Worm (Caenorhabditis elegans) whole organism, L3 larva: ENCODE measurements around the gene sprr-1.

Experiments used
- R02D3.7 ChIP-seq: fragments of 150-350 bp; optimal IDR thresholded peaks from 2 replicates; lab custom pipeline; 2014; ENCODE audit warnings: missing biosample characterization, missing genetic modification characterization
- ZK546.5 ChIP-seq: sonication (generic microtip); optimal IDR thresholded peaks from 2 replicates; lab custom pipeline; 2017; ENCODE audit warnings: missing biosample characterization, missing genetic modification characterization
- aly-2 ChIP-seq: fragments of 150-350 bp; optimal IDR thresholded peaks from 2 replicates; lab custom pipeline; 2014; ENCODE audit warnings: missing biosample characterization, missing genetic modification characterization
- ama-1 ChIP-seq: fragments of 150-350 bp; optimal IDR thresholded peaks from 2 replicates; lab custom pipeline; 2018
- ceh-28 ChIP-seq: fragments of 150-350 bp; optimal IDR thresholded peaks from 2 replicates; lab custom pipeline; 2014; ENCODE audit warnings: missing biosample characterization, missing genetic modification reagents, missing genetic modification characterization
- ceh-82 ChIP-seq: fragments of 150-350 bp; optimal IDR thresholded peaks from 2 replicates; lab custom pipeline; 2014; ENCODE audit warnings: missing biosample characterization, missing genetic modification characterization
- ceh-9 ChIP-seq: sonication (generic microtip); optimal IDR thresholded peaks from 2 replicates; lab custom pipeline; 2018; ENCODE audit warnings: missing biosample characterization, missing genetic modification characterization
- egl-27 ChIP-seq: sonication (generic microtip); optimal IDR thresholded peaks from 4 replicates; lab custom pipeline; 2017; ENCODE audit warnings: missing biosample characterization, missing genetic modification reagents, missing genetic modification characterization
- elt-1 ChIP-seq: fragments of 150-350 bp; optimal IDR thresholded peaks from 2 replicates; lab custom pipeline; 2014; ENCODE audit warnings: missing biosample characterization, missing genetic modification characterization
- elt-2 ChIP-seq: sonication (generic microtip); optimal IDR thresholded peaks from 2 replicates; lab custom pipeline; 2016; ENCODE audit warnings: missing genetic modification reagents, mild to moderate bottlenecking, missing genetic modification characterization, missing compliant biosample characterization
- eor-1 ChIP-seq, 2 experiments: fragments of 150-350 bp; optimal IDR thresholded peaks; 2 replicates each; lab custom pipeline; 2014 to 2018; ENCODE audit warnings: missing biosample characterization in 2 of 2, missing genetic modification characterization in 2 of 2
- fkh-10 ChIP-seq: sonication (generic microtip); optimal IDR thresholded peaks from 2 replicates; lab custom pipeline; 2017; ENCODE audit warnings: missing biosample characterization, missing genetic modification reagents, missing genetic modification characterization
- fkh-2 ChIP-seq: fragments of 150-350 bp; optimal IDR thresholded peaks from 2 replicates; lab custom pipeline; 2014; ENCODE audit warnings: missing biosample characterization, missing genetic modification reagents, missing genetic modification characterization
- hmg-11 ChIP-seq: sonication (generic microtip); optimal IDR thresholded peaks from 2 replicates; lab custom pipeline; 2016; ENCODE audit warnings: missing genetic modification characterization, missing compliant biosample characterization
- lin-15B ChIP-seq: fragments of 150-350 bp; optimal IDR thresholded peaks from 2 replicates; lab custom pipeline; 2014; ENCODE audit warnings: missing biosample characterization, missing genetic modification characterization
- lin-39 ChIP-seq: fragments of 150-350 bp; optimal IDR thresholded peaks from 2 replicates; lab custom pipeline; 2018; ENCODE audit warnings: missing biosample characterization, missing genetic modification reagents, missing genetic modification characterization
- lsy-12 ChIP-seq: sonication (generic microtip); optimal IDR thresholded peaks from 2 replicates; lab custom pipeline; 2016; ENCODE audit warnings: mild to moderate bottlenecking, missing genetic modification characterization, missing compliant biosample characterization
- mml-1 ChIP-seq: fragments of 150-350 bp; sonication (generic microtip); optimal IDR thresholded peaks from 3 replicates; lab custom pipeline; 2014; ENCODE audit warnings: missing biosample characterization, missing genetic modification characterization
- nfya-1 ChIP-seq: sonication (generic microtip); optimal IDR thresholded peaks from 2 replicates; lab custom pipeline; 2017; ENCODE audit warnings: missing genetic modification characterization, mild to moderate bottlenecking, missing compliant biosample characterization, antibody characterized with exemption, moderate library complexity; ENCODE audit not compliant: insufficient read depth
- nhr-11 ChIP-seq: fragments of 150-350 bp; optimal IDR thresholded peaks from 2 replicates; lab custom pipeline; 2014; ENCODE audit warnings: missing biosample characterization, missing genetic modification characterization
- nhr-12 ChIP-seq: fragments of 150-350 bp; optimal IDR thresholded peaks from 2 replicates; lab custom pipeline; 2014; ENCODE audit warnings: missing biosample characterization, missing genetic modification characterization
- nhr-23 ChIP-seq: fragments of 150-350 bp; optimal IDR thresholded peaks from 2 replicates; lab custom pipeline; 2014; ENCODE audit warnings: missing biosample characterization, missing genetic modification reagents, missing genetic modification characterization
- nhr-237 ChIP-seq: fragments of 150-350 bp; optimal IDR thresholded peaks from 2 replicates; lab custom pipeline; 2014; ENCODE audit warnings: missing biosample characterization, missing genetic modification characterization
- nhr-25 ChIP-seq: sonication (generic microtip); optimal IDR thresholded peaks from 2 replicates; lab custom pipeline; 2017; ENCODE audit warnings: missing biosample characterization, missing genetic modification characterization
- nhr-28 ChIP-seq: fragments of 150-350 bp; optimal IDR thresholded peaks from 2 replicates; lab custom pipeline; 2014; ENCODE audit warnings: missing biosample characterization, missing genetic modification characterization
- nhr-43 ChIP-seq: sonication (generic microtip); optimal IDR thresholded peaks from 2 replicates; lab custom pipeline; 2016; ENCODE audit warnings: mild to moderate bottlenecking, missing genetic modification characterization, missing compliant biosample characterization; ENCODE audit not compliant: poor library complexity, severe bottlenecking
- nhr-67 ChIP-seq: fragments of 150-350 bp; optimal IDR thresholded peaks from 2 replicates; lab custom pipeline; 2014; ENCODE audit warnings: missing biosample characterization, missing genetic modification characterization
- nhr-77 ChIP-seq: fragments of 150-350 bp; optimal IDR thresholded peaks from 2 replicates; lab custom pipeline; 2014; ENCODE audit warnings: missing biosample characterization, missing genetic modification characterization
- pha-4 ChIP-seq: fragments of 150-350 bp; optimal IDR thresholded peaks from 2 replicates; lab custom pipeline; 2014; ENCODE audit warnings: missing biosample characterization, missing genetic modification reagents, missing genetic modification characterization
- sea-2 ChIP-seq: fragments of 150-350 bp; sonication (generic microtip); optimal IDR thresholded peaks from 4 replicates; lab custom pipeline; 2014; ENCODE audit warnings: missing biosample characterization, missing genetic modification reagents, missing genetic modification characterization
- snpc-4 ChIP-seq: fragments of 150-350 bp; optimal IDR thresholded peaks from 2 replicates; lab custom pipeline; 2014; ENCODE audit warnings: missing biosample characterization, missing genetic modification characterization
- tbx-2 ChIP-seq: sonication (generic microtip); optimal IDR thresholded peaks from 2 replicates; lab custom pipeline; 2016; ENCODE audit warnings: mild to moderate bottlenecking, missing genetic modification characterization, missing compliant biosample characterization
- unc-39 ChIP-seq: sonication (generic microtip); optimal IDR thresholded peaks from 4 replicates; lab custom pipeline; 2017; ENCODE audit warnings: missing biosample characterization, missing genetic modification characterization
- unc-62 ChIP-seq: fragments of 150-350 bp; sonication (generic microtip); optimal IDR thresholded peaks from 4 replicates; lab custom pipeline; 2014; ENCODE audit warnings: missing biosample characterization, missing genetic modification reagents, missing genetic modification characterization
- zag-1 ChIP-seq: fragments of 150-350 bp; optimal IDR thresholded peaks from 2 replicates; lab custom pipeline; 2014; ENCODE audit warnings: missing biosample characterization, missing genetic modification characterization
- ztf-4 ChIP-seq: fragments of 150-350 bp; optimal IDR thresholded peaks from 2 replicates; lab custom pipeline; 2014; ENCODE audit warnings: missing biosample characterization, missing genetic modification characterization

Gene sprr-1

ce11 chrX:15504795-15505194 is 38.7 kb downstream of the sprr-1 start, which contains the start of gene tbh-1:
TSS of gene tbh-1 (minus strand) at chrX:15504895.
- TF ChIP-seq ceh-9 (tag; lab: Kevin White, UChicago) (no peak), nhr-67 (tag; lab: Kevin White, UChicago) (no peak), tbx-2 (tag; lab: Kevin White, UChicago) (no peak), ceh-82 (no peak), fkh-10 (no peak), lsy-12 (tag; lab: Kevin White, UChicago) (no peak), pha-4 (tag; lab: Kevin White, UChicago) (no peak), mml-1 (tag; lab: Kevin White, UChicago) (no peak), fkh-2 (tag; lab: Kevin White, UChicago) (no peak), nhr-77 (tag; lab: Kevin White, UChicago) (no peak), R02D3.7 (no peak), egl-27 (tag; lab: Kevin White, UChicago) (no peak), aly-2 (tag; lab: Kevin White, UChicago) (no peak), lin-39 (tag; lab: Kevin White, UChicago) (no peak)

DNA sequence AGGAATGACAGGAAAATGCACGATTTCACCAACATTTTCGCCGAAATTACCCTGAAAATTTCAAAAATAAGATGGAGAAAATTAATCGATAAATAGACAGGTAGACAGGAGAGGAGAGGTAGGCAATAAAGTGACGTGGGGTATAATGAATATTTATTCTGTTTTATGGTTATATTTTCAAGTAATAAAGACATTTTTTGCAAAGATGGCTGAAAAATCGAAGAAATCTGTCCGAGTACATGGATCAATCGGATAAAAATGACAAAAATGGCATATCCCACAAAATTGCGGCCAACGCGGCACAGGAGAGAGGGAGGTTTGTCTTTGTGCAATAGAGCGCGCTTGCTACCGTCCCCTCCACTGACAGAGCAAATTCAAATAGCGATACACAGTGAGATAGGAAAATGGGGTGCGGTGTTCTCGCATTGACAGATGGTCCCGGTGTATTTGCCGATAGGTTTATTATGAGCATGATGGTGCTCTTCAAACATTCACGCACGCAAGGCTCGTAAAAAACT is 41.8 kb downstream of the sprr-1 start, which contains the start of gene zipt-7.2:
Gene zipt-7.2 (minus strand): TSS at position 51 of the 518 bp plus-strand sequence.
- TF ChIP-seq lsy-12 (tag; lab: Kevin White, UChicago) (no peak), aly-2 (tag; lab: Kevin White, UChicago) (no peak), nhr-12 (tag; lab: Kevin White, UChicago) (no peak), eor-1 (tag; optimal IDR thresholded peaks at IDR 0.05; lab: Kevin White, UChicago) (no peak), nhr-11 (tag; lab: Kevin White, UChicago) (no peak), lin-15B (tag; lab: Kevin White, UChicago) (peak; percentile 41), lin-39 (tag; lab: Kevin White, UChicago) (peak; percentile 59), elt-1 (tag; lab: Kevin White, UChicago) (no peak), nhr-23 (tag; lab: Kevin White, UChicago) (no peak), zag-1 (tag; lab: Kevin White, UChicago) (no peak), sea-2 (GFP tag; lab: Kevin White, UChicago) (no peak), nhr-43 (no peak), snpc-4 (tag; lab: Kevin White, UChicago) (no peak), tbx-2 (tag; lab: Kevin White, UChicago) (no peak), ceh-82 (no peak), unc-39 (tag; lab: Kevin White, UChicago) (no peak), ceh-28 (tag; lab: Kevin White, UChicago) (peak; percentile 6), ceh-9 (tag; lab: Kevin White, UChicago) (no peak), elt-2 (tag; lab: Kevin White, UChicago) (no peak), ZK546.5 (tag; lab: Kevin White, UChicago) (no peak), nhr-237 (tag; lab: Kevin White, UChicago) (no peak), ztf-4 (tag; lab: Kevin White, UChicago) (no peak), hmg-11 (tag; lab: Kevin White, UChicago) (peak; percentile 36), nfya-1 (tag; lab: Kevin White, UChicago) (no peak)

DNA sequence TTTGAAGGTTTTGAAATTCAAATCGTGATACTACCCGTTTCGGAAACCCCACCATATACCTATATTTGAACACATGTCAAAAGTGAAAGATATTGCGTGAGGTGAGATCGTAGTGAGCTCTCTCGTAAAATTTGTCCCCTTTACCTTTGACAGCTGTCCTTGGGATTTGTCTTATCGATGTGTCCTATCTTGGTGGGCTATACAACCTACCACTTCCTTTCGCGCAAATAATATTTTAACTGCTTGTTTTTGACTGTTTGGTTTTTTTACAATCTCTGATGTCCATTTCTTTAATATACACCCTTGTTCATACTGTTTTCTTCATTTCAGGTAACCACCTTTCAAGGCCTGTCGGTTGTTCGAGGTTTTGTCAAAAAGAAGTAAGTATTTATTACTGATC is 43.6 kb downstream of the sprr-1 start, which contains the start of gene eat-20:
Gene eat-20 (plus strand): TSS at position 331 of the 400 bp plus-strand sequence.
- TF ChIP-seq nhr-25: peak; percentile 46
- no peak for TF ChIP-seq ama-1 (lab: Kevin White, UChicago)
- TF ChIP-seq nhr-23 (tag; lab: Kevin White, UChicago): peak; percentile 27

DNA sequence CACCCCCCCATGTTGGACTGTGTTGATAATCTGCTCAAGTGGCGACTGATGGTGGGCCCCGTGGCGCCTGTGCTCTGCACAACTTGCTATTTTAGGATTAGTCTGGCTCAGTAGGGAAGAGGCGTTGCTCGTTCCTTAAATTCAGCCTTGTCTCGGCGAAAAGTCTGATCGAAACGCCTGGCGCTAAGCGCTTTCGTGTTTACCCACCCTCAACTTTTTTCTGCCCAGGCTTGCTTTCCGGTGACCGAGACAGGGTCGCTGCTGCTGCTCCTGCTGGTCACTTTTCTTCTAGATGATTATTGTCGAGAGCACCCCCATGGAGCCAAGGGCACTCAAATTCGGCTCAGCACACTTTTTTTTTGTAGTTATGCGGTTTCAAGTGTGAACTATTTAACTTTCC is 48.4 kb downstream of the sprr-1 start:
- no peak for TF ChIP-seq nhr-28 (tag; lab: Kevin White, UChicago)
- no peak for TF ChIP-seq unc-62
- TF ChIP-seq ztf-4 (tag; lab: Kevin White, UChicago): no peak
- TF ChIP-seq tbx-2 (tag; lab: Kevin White, UChicago): no peak
- TF ChIP-seq ceh-82: no peak
